Worm (Caenorhabditis elegans): ENCODE results near the gene F53F4.16.

The F53F4.16 gene

DNA sequence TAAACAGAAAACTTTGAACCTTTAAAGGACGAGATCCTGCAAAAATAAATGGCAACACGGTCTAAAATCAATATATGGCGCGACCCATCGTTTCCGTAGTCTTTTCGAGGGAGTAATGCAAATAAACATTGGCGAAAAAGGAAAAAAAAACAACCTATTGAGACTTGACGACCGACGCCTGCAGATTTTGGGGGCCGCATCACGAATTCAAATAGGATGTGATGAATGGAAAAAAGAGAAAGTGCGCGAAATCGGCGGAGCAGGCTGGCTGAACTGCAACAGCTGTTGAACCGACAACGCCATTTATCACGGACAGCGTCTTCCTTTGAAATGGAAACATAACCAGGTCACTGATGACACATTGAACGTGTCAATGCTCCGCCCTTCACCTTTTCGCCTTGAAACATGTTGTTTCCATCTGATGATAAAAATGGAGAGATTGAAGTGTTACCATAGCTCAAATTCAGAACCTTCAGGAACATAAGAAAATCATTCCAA, 36.3 kb upstream of the F53F4.16 start:
- no peak for TF ChIP-seq blmp-1 (tag; optimal IDR thresholded peaks at IDR 0.05; ENCODE audit: insufficient read depth)
- peak; percentile 34 for TF ChIP-seq sma-9 (GFP tag; optimal IDR thresholded peaks at IDR 0.05)
- no peak for TF ChIP-seq sma-9 (tag; optimal IDR thresholded peaks at IDR 0.05)
- TF ChIP-seq mbf-1 (tag; optimal IDR thresholded peaks at IDR 0.05) = no peak
- no peak for TF ChIP-seq zag-1 (tag; optimal IDR thresholded peaks at IDR 0.05)
- TF ChIP-seq R02D3.7 (tag; optimal IDR thresholded peaks at IDR 0.05) = no peak
- no peak for TF ChIP-seq ZK546.5 (tag; optimal IDR thresholded peaks at IDR 0.05)
- peak; percentile 12 for TF ChIP-seq lin-13 (GFP tag; optimal IDR thresholded peaks at IDR 0.05)
- TF ChIP-seq nhr-77 (tag; optimal IDR thresholded peaks at IDR 0.05) = no peak
- no peak for TF ChIP-seq aly-2 (tag; optimal IDR thresholded peaks at IDR 0.05)

DNA sequence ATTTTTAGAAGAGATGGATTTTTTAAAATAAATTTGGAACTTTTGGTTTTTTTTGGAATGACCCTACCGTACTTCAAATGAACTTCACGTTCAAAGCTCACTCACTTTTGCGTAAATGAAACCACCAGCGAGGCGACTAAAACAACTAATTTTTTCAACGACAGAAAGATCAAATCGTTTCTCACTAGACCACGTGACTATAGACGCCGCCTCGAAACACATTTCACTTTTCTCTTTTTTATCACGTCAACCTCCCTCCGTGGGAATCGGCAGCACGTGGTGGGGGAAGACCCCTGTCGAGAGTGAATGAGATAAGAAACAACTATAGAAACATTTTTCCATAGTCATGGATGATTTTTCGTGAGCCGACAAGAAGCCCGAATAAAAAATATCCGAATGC, 35.7 kb upstream of the F53F4.16 start:
- TF ChIP-seq ztf-4 (tag; optimal IDR thresholded peaks at IDR 0.05) = peak; percentile 88
- TF ChIP-seq zag-1 (tag; optimal IDR thresholded peaks at IDR 0.05) = no peak
- TF ChIP-seq aly-2 (tag; optimal IDR thresholded peaks at IDR 0.05) = no peak
- TF ChIP-seq nhr-25 (tag; optimal IDR thresholded peaks at IDR 0.05) = peak; percentile 91
- peak; percentile 98 for TF ChIP-seq blmp-1 (tag; optimal IDR thresholded peaks at IDR 0.05; ENCODE audit: insufficient read depth)
- TF ChIP-seq elt-1 (tag; optimal IDR thresholded peaks at IDR 0.05) = no peak
- TF ChIP-seq elt-3 (tag; optimal IDR thresholded peaks at IDR 0.05) = no peak
- peak; percentile 69 for TF ChIP-seq fos-1 (tag; optimal IDR thresholded peaks at IDR 0.05)
- no peak for TF ChIP-seq alr-1 (tag; optimal IDR thresholded peaks at IDR 0.05)
- no peak for TF ChIP-seq Y55F3AM.14 (GFP tag; optimal IDR thresholded peaks at IDR 0.05)
- TF ChIP-seq mbf-1 (tag; optimal IDR thresholded peaks at IDR 0.05) = no peak
- TF ChIP-seq ztf-11 (tag; optimal IDR thresholded peaks at IDR 0.05) = no peak
- TF ChIP-seq egl-27 (tag; optimal IDR thresholded peaks at IDR 0.05) = peak; percentile 70
- TF ChIP-seq sma-3 (GFP tag; optimal IDR thresholded peaks at IDR 0.05) = peak; percentile 93
- no peak for TF ChIP-seq dmd-4 (tag; optimal IDR thresholded peaks at IDR 0.05)
- no peak for TF ChIP-seq lin-11 (tag; optimal IDR thresholded peaks at IDR 0.05)
- no peak for TF ChIP-seq ZK546.5 (tag; optimal IDR thresholded peaks at IDR 0.05)
- peak; percentile 9 for TF ChIP-seq unc-55 (GFP tag; optimal IDR thresholded peaks at IDR 0.05)
- peak; percentile 70 for TF ChIP-seq lin-13 (GFP tag; optimal IDR thresholded peaks at IDR 0.05)
- TF ChIP-seq ceh-82 (tag; optimal IDR thresholded peaks at IDR 0.05) = no peak
- TF ChIP-seq ceh-16 (tag; optimal IDR thresholded peaks at IDR 0.05) = peak; percentile 3
- peak; percentile 78 for TF ChIP-seq sem-4 (tag; optimal IDR thresholded peaks at IDR 0.05)
- TF ChIP-seq nhr-23 (tag; optimal IDR thresholded peaks at IDR 0.05) = no peak
- TF ChIP-seq lin-39 (tag; optimal IDR thresholded peaks at IDR 0.05) = no peak
- no peak for TF ChIP-seq mab-5 (tag; optimal IDR thresholded peaks at IDR 0.05)
- peak; percentile 76 for TF ChIP-seq nhr-21 (tag; optimal IDR thresholded peaks at IDR 0.05)
- TF ChIP-seq ama-1 (optimal IDR thresholded peaks at IDR 0.05) = peak; percentile 48
- TF ChIP-seq nhr-10 (tag; optimal IDR thresholded peaks at IDR 0.05) = peak; percentile 5
- peak; percentile 91 for TF ChIP-seq crh-2 (tag; optimal IDR thresholded peaks at IDR 0.05)
- TF ChIP-seq F13H6.1 (tag; optimal IDR thresholded peaks at IDR 0.05) = peak; percentile 89
- TF ChIP-seq skn-1 (tag; optimal IDR thresholded peaks at IDR 0.05) = no peak
- no peak for TF ChIP-seq R02D3.7 (tag; optimal IDR thresholded peaks at IDR 0.05)
- peak; percentile 87 for TF ChIP-seq nhr-129 (tag; optimal IDR thresholded peaks at IDR 0.05)
- TF ChIP-seq nhr-237 (tag; optimal IDR thresholded peaks at IDR 0.05) = no peak
- no peak for TF ChIP-seq peb-1 (tag; optimal IDR thresholded peaks at IDR 0.05)
- TF ChIP-seq sma-9 (GFP tag; optimal IDR thresholded peaks at IDR 0.05) = peak; percentile 100
- TF ChIP-seq sma-9 (tag; optimal IDR thresholded peaks at IDR 0.05) = peak; percentile 20
- no peak for TF ChIP-seq nhr-12 (tag; optimal IDR thresholded peaks at IDR 0.05)
- peak; percentile 93 to 97 for TF ChIP-seq mdl-1 (tag; optimal IDR thresholded peaks at IDR 0.05)
- no peak for TF ChIP-seq unc-39 (tag; optimal IDR thresholded peaks at IDR 0.05)
- peak; percentile 29 for TF ChIP-seq snpc-4 (tag; optimal IDR thresholded peaks at IDR 0.05)
- TF ChIP-seq ztf-1 (GFP tag; conservative IDR thresholded peaks at IDR 0.05) = no peak
- no peak for TF ChIP-seq nhr-77 (tag; optimal IDR thresholded peaks at IDR 0.05)
- TF ChIP-seq nhr-11 (tag; optimal IDR thresholded peaks at IDR 0.05) = no peak
- TF ChIP-seq unc-62 (GFP tag; optimal IDR thresholded peaks at IDR 0.05) = peak; percentile 27
- TF ChIP-seq C34F6.9 (tag; optimal IDR thresholded peaks at IDR 0.05) = peak; percentile 65
- peak; percentile 65 for TF ChIP-seq gmeb-1 (tag; optimal IDR thresholded peaks at IDR 0.05)
- peak; percentile 12 to 74 for TF ChIP-seq lsy-2 (tag; optimal IDR thresholded peaks at IDR 0.05)
- TF ChIP-seq nhr-6 (tag; optimal IDR thresholded peaks at IDR 0.05) = no peak

Measured in whole organism, L2 larva.